Worm (Caenorhabditis elegans): ENCODE results near the gene H09F14.1.

H09F14.1 gene

ce11 chrV:10576319-10576718 lies 39.1 kb downstream of the H09F14.1 start, which contains the start of gene vps-54:
TSS of gene vps-54 (minus strand) at chrV:10576419.
- TF ChIP-seq elt-4 (tag; optimal IDR thresholded peaks at IDR 0.05): no peak
- no peak for TF ChIP-seq eyg-1 (tag; optimal IDR thresholded peaks at IDR 0.05)
- no peak for TF ChIP-seq unc-86 (tag; optimal IDR thresholded peaks at IDR 0.05)
- TF ChIP-seq K09A11.1 (tag; optimal IDR thresholded peaks at IDR 0.05; ENCODE audit: insufficient read depth): no peak
- no peak for TF ChIP-seq ttx-3 (tag; optimal IDR thresholded peaks at IDR 0.05)
- TF ChIP-seq fkh-6 (tag; optimal IDR thresholded peaks at IDR 0.05): no peak
- TF ChIP-seq ceh-31 (tag; optimal IDR thresholded peaks at IDR 0.05): no peak
- TF ChIP-seq fkh-10 (GFP tag; optimal IDR thresholded peaks at IDR 0.05): no peak
- no peak for TF ChIP-seq che-1 (tag; optimal IDR thresholded peaks at IDR 0.05)
- TF ChIP-seq fax-1 (tag; optimal IDR thresholded peaks at IDR 0.05): no peak
- no peak for TF ChIP-seq nhr-11 (tag; optimal IDR thresholded peaks at IDR 0.05)
- no peak for TF ChIP-seq ceh-22 (tag; optimal IDR thresholded peaks at IDR 0.05)
- no peak for TF ChIP-seq pax-1 (tag; optimal IDR thresholded peaks at IDR 0.05)
- no peak for TF ChIP-seq madf-2 (tag; optimal IDR thresholded peaks at IDR 0.05)
- no peak for TF ChIP-seq ceh-48 (tag; optimal IDR thresholded peaks at IDR 0.05)
- TF ChIP-seq ceh-6 (GFP tag; optimal IDR thresholded peaks at IDR 0.05): no peak
- no peak for TF ChIP-seq ceh-9 (tag; optimal IDR thresholded peaks at IDR 0.05)
- no peak for TF ChIP-seq gmeb-2 (tag; optimal IDR thresholded peaks at IDR 0.05)
- no peak for TF ChIP-seq hlh-6 (tag; optimal IDR thresholded peaks at IDR 0.05)
- no peak for TF ChIP-seq nfya-1 (tag; optimal IDR thresholded peaks at IDR 0.05)

DNA sequence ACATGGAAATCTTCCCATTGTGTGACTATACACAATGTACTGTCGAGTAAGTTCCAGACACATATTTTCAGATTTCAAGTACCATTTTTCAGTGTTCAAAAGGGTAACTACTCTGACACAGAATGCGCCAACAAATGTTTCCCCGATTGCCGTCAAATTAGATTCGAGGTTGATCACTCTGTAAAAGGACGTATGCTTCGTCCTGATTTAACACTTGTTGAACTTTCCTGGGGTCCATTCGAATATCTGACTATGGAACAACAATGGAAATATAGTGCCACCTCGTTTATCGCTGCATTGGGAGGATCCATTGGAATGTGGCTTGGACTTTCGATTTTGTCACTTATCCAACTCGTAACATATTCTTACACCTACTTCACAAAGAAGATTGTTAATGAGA lies 41.2 kb downstream of the H09F14.1 start:
- no peak for TF ChIP-seq ceh-24 (tag; optimal IDR thresholded peaks at IDR 0.05)
- no peak for TF ChIP-seq unc-86 (tag; optimal IDR thresholded peaks at IDR 0.05)
- no peak for TF ChIP-seq C38D4.7 (GFP tag; optimal IDR thresholded peaks at IDR 0.05)
- no peak for TF ChIP-seq mec-3 (tag; optimal IDR thresholded peaks at IDR 0.05; ENCODE audit: borderline replicate concordance)
- no peak for TF ChIP-seq hlh-30 (tag; optimal IDR thresholded peaks at IDR 0.05; ENCODE audit: insufficient read depth)
- TF ChIP-seq zip-5 (tag; optimal IDR thresholded peaks at IDR 0.05): no peak
- TF ChIP-seq ceh-48 (tag; optimal IDR thresholded peaks at IDR 0.05): no peak
- TF ChIP-seq ceh-31 (tag; optimal IDR thresholded peaks at IDR 0.05): no peak
- no peak for TF ChIP-seq gmeb-2 (tag; optimal IDR thresholded peaks at IDR 0.05)
- no peak for TF ChIP-seq pat-9 (tag; optimal IDR thresholded peaks at IDR 0.05)
- no peak for TF ChIP-seq sox-2 (GFP tag; IDR thresholded peaks at IDR 0.05)
- no peak for TF ChIP-seq tbx-2 (tag; optimal IDR thresholded peaks at IDR 0.05)
- TF ChIP-seq ceh-34 (tag; optimal IDR thresholded peaks at IDR 0.05): no peak
- no peak for TF ChIP-seq unc-42 (tag; optimal IDR thresholded peaks at IDR 0.05)
- no peak for TF ChIP-seq rnt-1 (tag; optimal IDR thresholded peaks at IDR 0.05)

DNA sequence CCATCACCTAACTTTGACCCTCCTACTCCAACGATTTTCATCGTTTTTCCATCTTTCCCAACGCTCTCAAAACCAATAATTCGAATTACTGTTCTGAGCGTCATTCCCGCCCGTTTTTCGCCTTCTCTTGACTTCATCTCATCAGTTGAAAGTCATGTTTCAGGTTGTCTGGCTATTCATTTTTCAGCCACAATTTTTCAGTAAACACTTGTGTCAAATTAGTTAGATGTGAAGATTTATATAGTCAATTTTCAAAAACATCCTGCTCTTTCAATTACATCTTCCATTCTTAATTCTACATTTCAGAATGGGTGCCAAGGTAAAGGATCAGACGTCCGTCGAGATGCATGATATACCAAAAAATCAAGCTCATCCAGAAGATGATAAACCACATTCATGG lies 42.8 kb downstream of the H09F14.1 start, which contains the start of gene del-6:
del-6 (plus strand) TSS at position 301 of the 400 bp plus-strand sequence.
- TF ChIP-seq hlh-30 (tag; optimal IDR thresholded peaks at IDR 0.05; ENCODE audit: insufficient read depth): no peak
- no peak for TF ChIP-seq nfya-1 (tag; optimal IDR thresholded peaks at IDR 0.05)
- no peak for TF ChIP-seq fkh-10 (GFP tag; optimal IDR thresholded peaks at IDR 0.05)
- no peak for TF ChIP-seq ceh-45 (GFP tag; IDR thresholded peaks at IDR 0.05)
- no peak for TF ChIP-seq rnt-1 (tag; optimal IDR thresholded peaks at IDR 0.05)

- TF ChIP-seq gmeb-2 (tag; optimal IDR thresholded peaks at IDR 0.05): no peak
- no peak for TF ChIP-seq lim-6 (tag; optimal IDR thresholded peaks at IDR 0.05)
- no peak for TF ChIP-seq Y22D7AL.16 (tag; optimal IDR thresholded peaks at IDR 0.05)
- TF ChIP-seq T23F11.4 (GFP tag; optimal IDR thresholded peaks at IDR 0.05): no peak
- no peak for TF ChIP-seq rnt-1 (tag; optimal IDR thresholded peaks at IDR 0.05)
- TF ChIP-seq elt-2 (tag; optimal IDR thresholded peaks at IDR 0.05): no peak
- TF ChIP-seq K02D7.2 (tag; optimal IDR thresholded peaks at IDR 0.05): no peak
- no peak for TF ChIP-seq ceh-18 (tag; optimal IDR thresholded peaks at IDR 0.05)
- no peak for TF ChIP-seq F13H6.1 (tag; optimal IDR thresholded peaks at IDR 0.05)
- no peak for TF ChIP-seq fax-1 (tag; optimal IDR thresholded peaks at IDR 0.05)
- no peak for TF ChIP-seq odd-2 (tag; optimal IDR thresholded peaks at IDR 0.05)
- no peak for TF ChIP-seq pag-3 (tag; optimal IDR thresholded peaks at IDR 0.05; ENCODE audit: borderline replicate concordance)
Observed at ce11 chrV:10571523-10571922, 43.9 kb downstream of the H09F14.1 start.
